Fruit fly (Drosophila melanogaster): ENCODE measurements around the gene Spn.

dm6 chr3L:2526873-2527272, 27.2 kb downstream of the Spn start, which contains the start of gene CG32295:
- TF ChIP-seq psq (optimal IDR thresholded peaks at IDR 0.05) (no peak), ttk (optimal IDR thresholded peaks at IDR 0.05) (no peak), insv (optimal IDR thresholded peaks at IDR 0.05) (no peak)

Data from Kc167 (cell line).